Fruit fly (Drosophila melanogaster) whole organism, wandering third instar larva: ENCODE results near the gene Rlip.

ENCODE experiments used
- Abd-B ChIP-seq: fragments of >200 bp; optimal IDR thresholded peaks from 2 replicates; lab custom pipeline; 2017; ENCODE audit warnings: missing biosample characterization, missing genetic modification characterization
- CG9705 ChIP-seq: fragments of 200-800 bp; sonication (Bioruptor generic); optimal IDR thresholded peaks from 2 replicates; lab custom pipeline; 2018; ENCODE audit warnings: missing biosample characterization, mild to moderate bottlenecking, missing genetic modification characterization
- CrebA ChIP-seq: fragments of 200-800 bp; sonication (Bioruptor generic); optimal IDR thresholded peaks from 2 replicates; lab custom pipeline; 2016; ENCODE audit warnings: missing biosample characterization, mild to moderate bottlenecking, missing genetic modification characterization, borderline replicate concordance
- Dfd ChIP-seq: fragments of >200 bp; optimal IDR thresholded peaks from 2 replicates; lab custom pipeline; 2017; ENCODE audit warnings: missing biosample characterization, missing genetic modification characterization
- Dif ChIP-seq: fragments of 200-275, 200-300 bp; sonication (Bioruptor generic); optimal IDR thresholded peaks from 2 replicates; lab custom pipeline; 2018; ENCODE audit warnings: missing biosample characterization, missing genetic modification characterization; ENCODE audit not compliant: partially characterized antibody
- GATAd ChIP-seq: sonication (Bioruptor generic); optimal IDR thresholded peaks from 2 replicates; lab custom pipeline; 2016; ENCODE audit warnings: missing biosample characterization, missing genetic modification characterization
- HLH106 ChIP-seq: fragments of 200-800 bp; optimal IDR thresholded peaks from 3 replicates; lab custom pipeline; 2019; ENCODE audit warnings: missing biosample characterization, mild to moderate bottlenecking, missing genetic modification characterization, moderate library complexity
- Hnf4 ChIP-seq: fragments of 200-800 bp; sonication (Bioruptor generic); optimal IDR thresholded peaks from 2 replicates; lab custom pipeline; 2016; ENCODE audit warnings: missing biosample characterization, mild to moderate bottlenecking, missing genetic modification characterization
- Hr78 ChIP-seq: fragments of >200 bp; optimal IDR thresholded peaks from 2 replicates; lab custom pipeline; 2017; ENCODE audit warnings: missing biosample characterization, missing genetic modification characterization
- Hr83 ChIP-seq: fragments of 200-300 bp; sonication (Bioruptor generic); optimal IDR thresholded peaks from 2 replicates; lab custom pipeline; 2016; ENCODE audit warnings: missing biosample characterization, mild to moderate bottlenecking, missing genetic modification characterization, moderate library complexity; ENCODE audit not compliant: poor library complexity, severe bottlenecking
- Jra ChIP-seq: sonication (Bioruptor generic); optimal IDR thresholded peaks from 2 replicates; lab custom pipeline; 2016; ENCODE audit warnings: missing biosample characterization, missing genetic modification characterization
- Mio ChIP-seq: sonication (Bioruptor generic); optimal IDR thresholded peaks from 2 replicates; lab custom pipeline; 2016; ENCODE audit warnings: missing biosample characterization, missing genetic modification characterization
- N ChIP-seq: fragments of >200 bp; optimal IDR thresholded peaks from 2 replicates; lab custom pipeline; 2018; ENCODE audit warnings: missing biosample characterization, missing external identifiers, missing genetic modification characterization
- OdsH ChIP-seq: fragments of 200-800 bp; sonication (Bioruptor generic); optimal IDR thresholded peaks from 2 replicates; lab custom pipeline; 2016; ENCODE audit warnings: missing biosample characterization, mild to moderate bottlenecking, missing genetic modification characterization
- Rel ChIP-seq, 2 experiments: fragments of 200-800 bp; sonication (Bioruptor generic) in 1 of 2; optimal IDR thresholded peaks; 2 replicates in 1 of 2; 3 replicates in 1 of 2; lab custom pipeline; 2016 to 2019; ENCODE audit warnings: mild to moderate bottlenecking in 2 of 2, missing biosample characterization in 2 of 2, missing genetic modification characterization in 2 of 2, moderate library complexity in 1 of 2
- Sp1 ChIP-seq: fragments of 200-800 bp; sonication (Bioruptor generic); optimal IDR thresholded peaks from 3 replicates; lab custom pipeline; 2019; ENCODE audit warnings: missing biosample characterization, mild to moderate bottlenecking, missing genetic modification characterization, moderate library complexity
- br ChIP-seq: fragments of 200-800 bp; sonication (Bioruptor generic); optimal IDR thresholded peaks from 2 replicates; lab custom pipeline; 2016; ENCODE audit warnings: missing biosample characterization, missing genetic modification characterization
- dl ChIP-seq, 2 experiments: fragments of 175-275, 200-275 bp in 1 of 2; fragments of 200-275 bp in 1 of 2; sonication (Bioruptor generic); optimal IDR thresholded peaks; lab custom pipeline; 2018; ENCODE audit warnings: mild to moderate bottlenecking in 2 of 2, missing biosample characterization in 2 of 2, missing genetic modification characterization in 2 of 2, moderate library complexity in 2 of 2; ENCODE audit not compliant: partially characterized antibody in 2 of 2, insufficient read depth in 1 of 2
- dmrt93B ChIP-seq: fragments of 200-800 bp; sonication (Bioruptor generic); optimal IDR thresholded peaks from 2 replicates; lab custom pipeline; 2018; ENCODE audit warnings: missing biosample characterization, mild to moderate bottlenecking, missing genetic modification characterization
- dsf ChIP-seq: sonication (Bioruptor generic); optimal IDR thresholded peaks from 2 replicates; lab custom pipeline; 2016; ENCODE audit warnings: missing biosample characterization, missing genetic modification characterization, borderline replicate concordance
- ey ChIP-seq: fragments of 200-800 bp; sonication (Bioruptor generic); optimal IDR thresholded peaks from 2 replicates; lab custom pipeline; 2016; ENCODE audit warnings: missing biosample characterization, missing genetic modification characterization
- foxo ChIP-seq, 2 experiments: fragments of 200-800 bp; sonication (Bioruptor generic); optimal IDR thresholded peaks; 2 replicates in 1 of 2; 3 replicates in 1 of 2; lab custom pipeline; 2016 to 2017; ENCODE audit warnings: missing biosample characterization in 2 of 2, missing genetic modification characterization in 2 of 2
- fru ChIP-seq: fragments of 200-800 bp; sonication (Bioruptor generic); optimal IDR thresholded peaks from 3 replicates; lab custom pipeline; 2016; ENCODE audit warnings: missing biosample characterization, mild to moderate bottlenecking, missing genetic modification characterization
- h ChIP-seq: fragments of 200-800 bp; sonication (Bioruptor generic); optimal IDR thresholded peaks from 3 replicates; lab custom pipeline; 2016; ENCODE audit warnings: missing biosample characterization, mild to moderate bottlenecking, missing genetic modification characterization
- lola ChIP-seq: fragments of >200 bp; optimal IDR thresholded peaks from 2 replicates; lab custom pipeline; 2017; ENCODE audit warnings: missing biosample characterization, missing genetic modification characterization
- pan ChIP-seq: fragments of >200 bp; optimal IDR thresholded peaks from 2 replicates; lab custom pipeline; 2017
- psq ChIP-seq: fragments of 200-800 bp; sonication (Bioruptor generic); optimal IDR thresholded peaks from 3 replicates; lab custom pipeline; 2017; ENCODE audit warnings: missing biosample characterization, mild to moderate bottlenecking, missing genetic modification characterization, moderate library complexity
- rgr ChIP-seq: fragments of 200-800 bp; sonication (Bioruptor generic); optimal IDR thresholded peaks from 3 replicates; lab custom pipeline; 2016; ENCODE audit warnings: missing biosample characterization, mild to moderate bottlenecking, missing genetic modification characterization
- tai ChIP-seq: sonication (Bioruptor generic); optimal IDR thresholded peaks from 2 replicates; lab custom pipeline; 2016; ENCODE audit warnings: missing biosample characterization, missing genetic modification characterization
- usp ChIP-seq: fragments of >200 bp; optimal IDR thresholded peaks from 2 replicates; lab custom pipeline; 2017; ENCODE audit warnings: missing biosample characterization, missing genetic modification characterization
- woc ChIP-seq: sonication (Bioruptor generic); optimal IDR thresholded peaks from 2 replicates; lab custom pipeline; 2016; ENCODE audit warnings: missing biosample characterization, mild to moderate bottlenecking, missing genetic modification characterization

Gene Rlip

dm6 chr3R:21045742-21046141 is 28.3 kb downstream of the Rlip start, which contains the start of gene CG31189:
TSS of gene CG31189 (minus strand) at chr3R:21045842.
- TF ChIP-seq tai (no peak), CG9705 (GFP tag; lab: Kevin White, UChicago) (no peak), woc (no peak), usp (GFP tag; lab: Kevin White, UChicago) (no peak), GATAd (GFP tag; lab: Kevin White, UChicago) (no peak), HLH106 (tag; lab: Kevin White, UChicago) (no peak), foxo (GFP tag; optimal IDR thresholded peaks at IDR 0.05; lab: Kevin White, UChicago) (no peak), br (GFP tag; lab: Kevin White, UChicago) (no peak), Jra (GFP tag; lab: Kevin White, UChicago) (no peak), pan (lab: Kevin White, UChicago) (no peak), dsf (GFP tag; lab: Kevin White, UChicago) (no peak), N (GFP tag; lab: Kevin White, UChicago) (no peak), Dif (no peak), Sp1 (GFP tag; lab: Kevin White, UChicago) (no peak), ey (no peak), Abd-B (GFP tag; lab: Kevin White, UChicago) (no peak)

- TF ChIP-seq CG9705 (GFP tag; lab: Kevin White, UChicago) (no peak), Hr83 (GFP tag; lab: Kevin White, UChicago) (no peak), dmrt93B (GFP tag; lab: Kevin White, UChicago) (no peak), usp (GFP tag; lab: Kevin White, UChicago) (no peak), Hr78 (GFP tag; lab: Kevin White, UChicago) (no peak), pan (lab: Kevin White, UChicago) (no peak)
- TF ChIP-seq, all 38 proteins: peak for 0
Measured at dm6 chr3R:21046927-21047326, 29.4 kb downstream of the Rlip start, which contains the start of gene CG31207. TSS of gene CG31207 (minus strand) at chr3R:21047027.

dm6 chr3R:21048729-21049128 is 31.2 kb downstream of the Rlip start, which contains the start of gene CG7079:
TSS of gene CG7079 (minus strand) at chr3R:21048829.
- no peak for TF ChIP-seq Mio
- TF ChIP-seq Dfd = no peak
- TF ChIP-seq usp (GFP tag; lab: Kevin White, UChicago) = no peak
- no peak for TF ChIP-seq dmrt93B (GFP tag; lab: Kevin White, UChicago)
- TF ChIP-seq GATAd (GFP tag; lab: Kevin White, UChicago) = no peak
- TF ChIP-seq OdsH (GFP tag; lab: Kevin White, UChicago) = no peak
- TF ChIP-seq Hnf4 (GFP tag; lab: Kevin White, UChicago) = no peak
- no peak for TF ChIP-seq CrebA
- TF ChIP-seq dl (GFP tag; optimal IDR thresholded peaks at IDR 0.05; lab: Kevin White, UChicago; ENCODE audit: insufficient read depth in 1 of 2, partially characterized antibody in 2 of 2) = no peak
- no peak for TF ChIP-seq lola
- no peak for TF ChIP-seq CG9705 (GFP tag; lab: Kevin White, UChicago)
- TF ChIP-seq HLH106 (tag; lab: Kevin White, UChicago) = no peak
- no peak for TF ChIP-seq Hr83 (GFP tag; lab: Kevin White, UChicago)
- no peak for TF ChIP-seq Dif

dm6 chr3R:21050875-21051274 is 33.4 kb downstream of the Rlip start, which contains the start of gene Jhbp15:
TSS of gene Jhbp15 (minus strand) at chr3R:21050975.
- no peak for TF ChIP-seq pan (lab: Kevin White, UChicago)
- TF ChIP-seq Hr78 (GFP tag; lab: Kevin White, UChicago) = no peak
- TF ChIP-seq rgr = no peak
- TF ChIP-seq lola = no peak
- TF ChIP-seq dmrt93B (GFP tag; lab: Kevin White, UChicago) = no peak
- no peak for TF ChIP-seq N (GFP tag; lab: Kevin White, UChicago)
- TF ChIP-seq Dif = no peak
- no peak for TF ChIP-seq fru (GFP tag; lab: Kevin White, UChicago)
- no peak for TF ChIP-seq h (GFP tag; lab: Kevin White, UChicago)
- no peak for TF ChIP-seq psq (GFP tag; lab: Kevin White, UChicago)

DNA sequence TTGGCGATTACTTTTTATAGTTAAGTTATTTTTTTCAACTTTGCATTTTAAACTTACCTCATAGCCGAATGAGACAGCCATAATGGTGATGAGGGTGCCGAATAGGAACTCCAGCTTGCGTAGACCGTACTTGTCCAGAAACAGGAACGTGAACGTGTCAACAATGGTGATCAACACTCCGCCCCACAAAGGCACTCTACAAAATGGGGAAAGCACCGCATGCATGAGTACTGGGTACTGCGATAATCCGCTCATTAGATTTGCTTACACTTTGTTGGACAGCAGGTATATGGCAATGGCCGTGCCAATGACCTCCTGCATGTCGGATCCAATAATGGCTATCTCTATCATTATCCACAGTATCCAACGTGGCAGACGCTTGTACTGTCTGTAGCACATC is 40.0 kb downstream of the Rlip start:
- TF ChIP-seq usp (GFP tag; lab: Kevin White, UChicago) (no peak), Rel (GFP tag; optimal IDR thresholded peaks at IDR 0.05; lab: Kevin White, UChicago) (no peak), Rel (tag; optimal IDR thresholded peaks at IDR 0.05; lab: Kevin White, UChicago) (peak; percentile 94), Jra (GFP tag; lab: Kevin White, UChicago) (no peak)
